Worm (Caenorhabditis elegans): ENCODE measurements around the gene C55C3.6.

The C55C3.6 gene

DNA sequence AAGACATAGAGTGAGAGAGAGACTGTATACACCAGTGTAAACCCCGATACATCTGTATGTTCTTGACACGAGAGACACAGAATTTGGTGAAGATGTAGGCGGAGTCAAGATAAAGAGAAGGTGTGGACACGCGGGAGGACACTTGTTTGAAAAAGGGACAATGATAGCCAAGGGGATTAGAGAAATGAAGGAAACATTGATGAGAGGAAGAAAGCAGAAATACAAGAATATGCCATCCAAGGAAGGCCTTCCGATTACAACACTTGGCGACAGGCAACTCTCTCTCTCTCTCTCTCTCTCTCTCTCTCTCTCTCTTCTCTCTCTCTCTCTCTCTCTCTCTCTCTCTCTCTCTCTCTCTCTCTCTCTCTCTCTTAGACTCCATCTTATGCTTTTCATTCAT, 23.6 kb downstream of the C55C3.6 start:
- TF ChIP-seq lsy-27 (tag; optimal IDR thresholded peaks at IDR 0.05; ENCODE audit: borderline replicate concordance, insufficient read depth) = no peak
- no peak for TF ChIP-seq nhr-120 (GFP tag; IDR thresholded peaks at IDR 0.05)

DNA sequence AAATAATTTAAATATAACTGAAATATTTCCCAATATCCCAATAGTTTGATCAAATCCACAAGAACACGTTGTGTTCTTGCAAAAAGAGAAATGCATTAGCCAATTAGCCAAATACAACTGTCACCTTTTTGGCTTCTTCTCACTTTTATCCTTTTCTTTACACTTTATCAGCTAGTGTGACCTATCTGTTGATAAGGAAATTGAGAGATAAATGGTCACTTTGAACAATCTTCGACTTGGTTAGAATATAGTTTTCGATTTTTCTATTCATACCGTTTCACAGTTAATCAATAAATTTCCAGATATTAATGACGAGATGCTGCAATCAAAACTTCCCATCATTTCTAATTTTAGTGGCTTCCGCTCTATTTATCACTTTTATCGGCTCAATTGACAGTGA, 25.8 kb downstream of the C55C3.6 start, which contains the start of gene C55C3.1:
Gene C55C3.1, plus strand, starts transcription at position 301 of the 400 bp plus-strand sequence.
- no peak for TF ChIP-seq repo-1 (tag; optimal IDR thresholded peaks at IDR 0.05)
- TF ChIP-seq ztf-18 (tag; optimal IDR thresholded peaks at IDR 0.05) = no peak
- TF ChIP-seq snpc-1.3 (tag; optimal IDR thresholded peaks at IDR 0.05; ENCODE audit: insufficient read depth) = no peak
- TF ChIP-seq ztf-3 (GFP tag; optimal IDR thresholded peaks at IDR 0.05) = no peak
- TF ChIP-seq F57A8.1 (GFP tag; optimal IDR thresholded peaks at IDR 0.05) = no peak
- TF ChIP-seq cebp-2 (GFP tag; IDR thresholded peaks at IDR 0.05) = no peak
- TF ChIP-seq hmg-1.2 (GFP tag; IDR thresholded peaks at IDR 0.05) = no peak
- TF ChIP-seq lir-1 (GFP tag; conservative IDR thresholded peaks at IDR 0.05) = no peak
- no peak for TF ChIP-seq ceh-58 (GFP tag; IDR thresholded peaks at IDR 0.05)
- no peak for TF ChIP-seq sptf-2 (GFP tag; optimal IDR thresholded peaks at IDR 0.05)
- no peak for TF ChIP-seq sea-2 (GFP tag; IDR thresholded peaks at IDR 0.05)
- TF ChIP-seq zim-3 (tag; optimal IDR thresholded peaks at IDR 0.05) = no peak
- no peak for TF ChIP-seq F23B12.7 (tag; optimal IDR thresholded peaks at IDR 0.05; ENCODE audit: insufficient read depth)
- TF ChIP-seq nhr-120 (GFP tag; IDR thresholded peaks at IDR 0.05) = no peak
- no peak for TF ChIP-seq mel-28 (tag; optimal IDR thresholded peaks at IDR 0.05; ENCODE audit: borderline replicate concordance)
- TF ChIP-seq fkh-3 (tag; optimal IDR thresholded peaks at IDR 0.05) = no peak
- no peak for TF ChIP-seq xnd-1 (tag; optimal IDR thresholded peaks at IDR 0.05)
- no peak for TF ChIP-seq B0019.2 (GFP tag; conservative IDR thresholded peaks at IDR 0.05)

- TF ChIP-seq nfyb-1 (GFP tag; IDR thresholded peaks at IDR 0.05) (peak; percentile 85), ztf-26 (tag; optimal IDR thresholded peaks at IDR 0.05) (no peak), ztf-25 (GFP tag; IDR thresholded peaks at IDR 0.05) (no peak), rcor-1 (GFP tag; IDR thresholded peaks at IDR 0.05) (no peak), tlf-1 (GFP tag; optimal IDR thresholded peaks at IDR 0.05) (no peak), B0035.1 (tag; optimal IDR thresholded peaks at IDR 0.05) (no peak), F57C9.4 (tag; optimal IDR thresholded peaks at IDR 0.05) (no peak), F23B12.7 (tag; optimal IDR thresholded peaks at IDR 0.05; ENCODE audit: insufficient read depth) (no peak), nhr-179 (tag; optimal IDR thresholded peaks at IDR 0.05) (no peak)
Observed at ce11 chrIV:5715341-5716112, 32.5 kb downstream of the C55C3.6 start.

DNA sequence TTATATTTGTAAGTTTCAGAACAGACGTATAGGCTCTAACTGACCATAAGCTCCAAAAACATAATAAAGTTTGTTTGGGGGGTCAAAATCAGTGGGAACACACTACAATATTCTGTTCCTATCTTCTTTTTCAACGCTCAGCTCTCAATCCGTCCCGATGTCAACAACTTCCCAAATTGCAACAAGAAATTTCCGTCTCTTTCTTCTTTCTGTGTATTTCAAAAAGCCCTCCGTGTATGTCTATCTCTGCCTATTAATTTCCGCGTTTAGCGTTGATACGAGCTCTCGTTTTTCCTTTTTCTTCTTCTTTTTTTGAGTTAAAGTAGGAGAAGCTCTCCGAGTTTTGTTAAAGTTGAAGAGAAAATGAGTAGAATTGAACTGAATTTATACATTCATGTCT, 40.7 kb downstream of the C55C3.6 start:
- no peak for TF ChIP-seq tlf-1 (GFP tag; optimal IDR thresholded peaks at IDR 0.05)
- no peak for TF ChIP-seq dpl-1 (GFP tag; optimal IDR thresholded peaks at IDR 0.05)
- TF ChIP-seq madf-8 (GFP tag; conservative IDR thresholded peaks at IDR 0.05) = no peak
- TF ChIP-seq nfya-2 (GFP tag; IDR thresholded peaks at IDR 0.05) = no peak

DNA sequence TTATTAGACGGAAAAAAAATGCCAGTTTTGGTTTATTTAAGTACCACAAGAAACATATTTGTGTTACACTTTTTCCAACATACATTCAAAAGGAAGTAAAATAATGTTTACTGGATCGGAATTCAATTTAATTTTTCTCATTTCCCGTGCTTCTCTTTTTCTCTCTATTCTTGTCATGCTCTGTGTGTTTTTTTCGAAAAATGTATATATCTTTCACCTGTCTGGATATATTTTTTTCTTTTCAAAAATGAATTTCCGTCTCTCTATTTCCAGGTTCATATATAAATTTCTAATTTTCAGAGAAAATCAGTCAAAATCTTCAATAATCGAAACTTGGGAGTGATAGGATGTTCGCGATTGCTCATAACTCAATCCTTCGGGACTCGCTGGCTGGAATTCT, 42.3 kb downstream of the C55C3.6 start, which contains the start of gene H35B03.1:
Gene H35B03.1, plus strand, starts transcription at position 301 of the 400 bp plus-strand sequence.
- TF ChIP-seq mel-28 (tag; optimal IDR thresholded peaks at IDR 0.05; ENCODE audit: borderline replicate concordance) = no peak
- no peak for TF ChIP-seq B0336.3 (GFP tag; IDR thresholded peaks at IDR 0.05)
- TF ChIP-seq madf-3 (GFP tag; IDR thresholded peaks at IDR 0.05) = no peak
- no peak for TF ChIP-seq ekl-4 (GFP tag; IDR thresholded peaks at IDR 0.05)
- no peak for TF ChIP-seq B0035.1 (tag; optimal IDR thresholded peaks at IDR 0.05)
- TF ChIP-seq gei-17 (GFP tag; optimal IDR thresholded peaks at IDR 0.05) = no peak
- no peak for TF ChIP-seq ZK185.1 (tag; optimal IDR thresholded peaks at IDR 0.05; ENCODE audit: poor library complexity, severe bottlenecking)
- TF ChIP-seq hrde-1 (tag; optimal IDR thresholded peaks at IDR 0.05; ENCODE audit: borderline replicate concordance) = no peak
- TF ChIP-seq hsf-1 (GFP tag; IDR thresholded peaks at IDR 0.05) = no peak
- TF ChIP-seq T26A5.8 (tag; optimal IDR thresholded peaks at IDR 0.05) = no peak
- no peak for TF ChIP-seq nhr-120 (GFP tag; IDR thresholded peaks at IDR 0.05)
- no peak for TF ChIP-seq akir-1 (GFP tag; optimal IDR thresholded peaks at IDR 0.05)
- no peak for TF ChIP-seq madf-6 (GFP tag; IDR thresholded peaks at IDR 0.05)
- TF ChIP-seq ceh-27 (GFP tag; optimal IDR thresholded peaks at IDR 0.05) = no peak
